Fruit fly (Drosophila melanogaster): ENCODE measurements around the gene Gtpx.

The Gtpx gene

dm6 chr3L:3339695-3340226 lies 13.7 kb downstream of the Gtpx start (continued):
- peak in 1 of 2 experiments; percentile 56 for TF ChIP-seq Pdp1 (GFP tag; optimal IDR thresholded peaks at IDR 0.05)
- peak in 1 of 2 experiments; percentile 35 for TF ChIP-seq Hr51 (GFP tag; optimal IDR thresholded peaks at IDR 0.05)
- no peak for TF ChIP-seq CG7839 (tag; optimal IDR thresholded peaks at IDR 0.05)
- peak; percentile 46 for TF ChIP-seq CG2120 (GFP tag; optimal IDR thresholded peaks at IDR 0.05)
- no peak for TF ChIP-seq CG5953 (GFP tag; IDR thresholded peaks at IDR 0.05)
- TF ChIP-seq lab (GFP tag; optimal IDR thresholded peaks at IDR 0.05): peak; percentile 37
- peak; percentile 72 for TF ChIP-seq grau (tag; optimal IDR thresholded peaks at IDR 0.05)
- TF ChIP-seq org-1 (GFP tag; optimal IDR thresholded peaks at IDR 0.05): no peak
- peak; percentile 45 for TF ChIP-seq CG15269 (tag; optimal IDR thresholded peaks at IDR 0.05)
- TF ChIP-seq CG12769 (tag; optimal IDR thresholded peaks at IDR 0.05): peak; percentile 15
- TF ChIP-seq CG32532 (GFP tag; IDR thresholded peaks at IDR 0.05): peak; percentile 16; the same call in 1 of the 2 replicates
- TF ChIP-seq CkIIα-i1 (GFP tag; IDR thresholded peaks at IDR 0.05): no peak
- TF ChIP-seq vvl (GFP tag; IDR thresholded peaks at IDR 0.05): 0 out of 2 replicates have a peak, but pooled peaks have one; percentile 19
- no peak for TF ChIP-seq trh (GFP tag; optimal IDR thresholded peaks at IDR 0.05)
- TF ChIP-seq CG11504 (tag; optimal IDR thresholded peaks at IDR 0.05): peak; percentile 19
- TF ChIP-seq CG12391 (tag; optimal IDR thresholded peaks at IDR 0.05): peak; percentile 7
- no peak for TF ChIP-seq CG8290 (GFP tag; optimal IDR thresholded peaks at IDR 0.05)
- TF ChIP-seq CG8290 (tag; optimal IDR thresholded peaks at IDR 0.05): peak in 1 of 2 experiments; percentile 38
- TF ChIP-seq Ssrp (tag; optimal IDR thresholded peaks at IDR 0.05): no peak
- TF ChIP-seq CG2678 (tag; optimal IDR thresholded peaks at IDR 0.05): peak; percentile 20
- TF ChIP-seq grn (GFP tag; optimal IDR thresholded peaks at IDR 0.05): no peak
- peak; percentile 58 for TF ChIP-seq Med (GFP tag)
- peak; percentile 37; the same call in 1 of the 2 replicates for TF ChIP-seq Atf6 (GFP tag; IDR thresholded peaks at IDR 0.05)
- peak; percentile 55 for TF ChIP-seq slbo (GFP tag; IDR thresholded peaks at IDR 0.05)

- TF ChIP-seq ATbp (GFP tag; optimal IDR thresholded peaks at IDR 0.05): no peak
- no peak for TF ChIP-seq ac (GFP tag; optimal IDR thresholded peaks at IDR 0.05)
- no peak for TF ChIP-seq nerfin-1 (tag; optimal IDR thresholded peaks at IDR 0.05)
- TF ChIP-seq wor (GFP tag; IDR thresholded peaks at IDR 0.05): no peak
- TF ChIP-seq ara (GFP tag; IDR thresholded peaks at IDR 0.05): no peak
- 0 out of 3 replicates have a peak, but pooled peaks have one; percentile 5 for TF ChIP-seq row (GFP tag; IDR thresholded peaks at IDR 0.05)
- TF ChIP-seq Rfx (GFP tag; IDR thresholded peaks at IDR 0.05): no peak
- TF ChIP-seq bsh (GFP tag; optimal IDR thresholded peaks at IDR 0.05): peak in 1 of 2 experiments; percentile 61
- no peak for TF ChIP-seq CG34376 (GFP tag; optimal IDR thresholded peaks at IDR 0.05)
- no peak for TF ChIP-seq pum (GFP tag; optimal IDR thresholded peaks at IDR 0.05)
- no peak for TF ChIP-seq pros (GFP tag; optimal IDR thresholded peaks at IDR 0.05)
- no peak for TF ChIP-seq gsb-n (tag; optimal IDR thresholded peaks at IDR 0.05)
- no peak for TF ChIP-seq Vsx1 (GFP tag; optimal IDR thresholded peaks at IDR 0.05)
- TF ChIP-seq Bdp1 (GFP tag; optimal IDR thresholded peaks at IDR 0.05): no peak
- TF ChIP-seq en (GFP tag; optimal IDR thresholded peaks at IDR 0.05): no peak
- no peak for TF ChIP-seq cato (GFP tag; optimal IDR thresholded peaks at IDR 0.05; ENCODE audit: borderline replicate concordance)
- no peak for TF ChIP-seq emc (GFP tag; optimal IDR thresholded peaks at IDR 0.05)
- TF ChIP-seq CG11695 (GFP tag; IDR thresholded peaks at IDR 0.05): peak; percentile 48; the same call in 1 of the 3 replicates
- TF ChIP-seq Sry-β (GFP tag; optimal IDR thresholded peaks at IDR 0.05): no peak
- TF ChIP-seq E2f1 (GFP tag; IDR thresholded peaks at IDR 0.05): no peak
- no peak for TF ChIP-seq CG7987 (GFP tag; optimal IDR thresholded peaks at IDR 0.05)
- no peak for TF ChIP-seq YL-1 (GFP tag; optimal IDR thresholded peaks at IDR 0.05)
- TF ChIP-seq CG10979 (tag; optimal IDR thresholded peaks at IDR 0.05): no peak
- TF ChIP-seq lbe (GFP tag; optimal IDR thresholded peaks at IDR 0.05): peak; percentile 65
- TF ChIP-seq Taf1 (GFP tag; IDR thresholded peaks at IDR 0.05): no peak
- no peak for TF ChIP-seq hbn (GFP tag; IDR thresholded peaks at IDR 0.05; ENCODE audit: partially characterized antibody)
Observed at dm6 chr3L:3342307-3342940, 16.4 kb downstream of the Gtpx start.
